Worm (Caenorhabditis elegans) whole organism, L2 larva: ENCODE results near the gene icd-1.

Experiments
- C34F6.9 ChIP-seq: fragments of 150-350 bp; optimal IDR thresholded peaks from 2 replicates; lab custom pipeline; 2014; ENCODE audit warnings: missing biosample characterization, missing genetic modification characterization
- F13H6.1 ChIP-seq: sonication (generic microtip); optimal IDR thresholded peaks from 2 replicates; lab custom pipeline; 2016; ENCODE audit warnings: missing genetic modification characterization, missing compliant biosample characterization
- R02D3.7 ChIP-seq: fragments of 150-350 bp; optimal IDR thresholded peaks from 2 replicates; lab custom pipeline; 2014; ENCODE audit warnings: missing biosample characterization, missing genetic modification characterization
- Y55F3AM.14 ChIP-seq: fragments of 200-800 bp; sonication (Bioruptor generic); optimal IDR thresholded peaks from 2 replicates; lab custom pipeline; 2018; ENCODE audit warnings: mild to moderate bottlenecking, missing genetic modification characterization, missing compliant biosample characterization
- alr-1 ChIP-seq: fragments of 150-350 bp; optimal IDR thresholded peaks from 2 replicates; lab custom pipeline; 2014; ENCODE audit warnings: missing biosample characterization, missing genetic modification characterization
- ama-1 ChIP-seq: fragments of 150-350 bp; optimal IDR thresholded peaks from 2 replicates; lab custom pipeline; 2018; ENCODE audit warnings: inconsistent platforms
- blmp-1 ChIP-seq: sonication (generic microtip); optimal IDR thresholded peaks from 2 replicates; lab custom pipeline; 2017; ENCODE audit warnings: missing genetic modification characterization, mild to moderate bottlenecking, missing compliant biosample characterization, antibody characterized with exemption, moderate library complexity; ENCODE audit not compliant: insufficient read depth
- ceh-16 ChIP-seq: fragments of 150-350 bp; optimal IDR thresholded peaks from 2 replicates; lab custom pipeline; 2014; ENCODE audit warnings: missing biosample characterization, missing genetic modification characterization
- ceh-82 ChIP-seq: fragments of 150-350 bp; optimal IDR thresholded peaks from 2 replicates; lab custom pipeline; 2014; ENCODE audit warnings: missing biosample characterization, missing genetic modification characterization
- crh-2 ChIP-seq: sonication (generic microtip); optimal IDR thresholded peaks from 2 replicates; lab custom pipeline; 2017; ENCODE audit warnings: missing biosample characterization, missing genetic modification characterization
- egl-27 ChIP-seq: sonication (generic microtip); optimal IDR thresholded peaks from 3 replicates; lab custom pipeline; 2017; ENCODE audit warnings: missing biosample characterization, missing genetic modification reagents, missing genetic modification characterization
- elt-1 ChIP-seq: fragments of 150-350 bp; optimal IDR thresholded peaks from 2 replicates; lab custom pipeline; 2014; ENCODE audit warnings: missing biosample characterization, missing genetic modification characterization
- fos-1 ChIP-seq: fragments of 150-350 bp; optimal IDR thresholded peaks from 2 replicates; lab custom pipeline; 2014; ENCODE audit warnings: missing biosample characterization, missing genetic modification characterization
- gmeb-1 ChIP-seq: fragments of 150-350 bp; optimal IDR thresholded peaks from 2 replicates; lab custom pipeline; 2014; ENCODE audit warnings: missing biosample characterization, missing genetic modification characterization
- lin-11 ChIP-seq: fragments of 150-350 bp; sonication (generic microtip); optimal IDR thresholded peaks from 2 replicates; lab custom pipeline; 2014; ENCODE audit warnings: missing biosample characterization, missing genetic modification characterization, inconsistent platforms, mixed read lengths
- lin-13 ChIP-seq: fragments of 150-350 bp; optimal IDR thresholded peaks from 2 replicates; lab custom pipeline; 2014; ENCODE audit warnings: missing biosample characterization, missing genetic modification reagents, missing genetic modification characterization
- lin-39 ChIP-seq: fragments of 150-350 bp; optimal IDR thresholded peaks from 2 replicates; lab custom pipeline; 2014; ENCODE audit warnings: missing biosample characterization, missing genetic modification reagents, missing genetic modification characterization
- lsy-2 ChIP-seq, 2 experiments: fragments of 150-350 bp in 1 of 2; sonication (generic microtip) in 1 of 2; optimal IDR thresholded peaks; 2 replicates each; lab custom pipeline; 2014 to 2017; ENCODE audit warnings: missing biosample characterization in 2 of 2, missing genetic modification characterization in 2 of 2
- mab-5 ChIP-seq: fragments of 150-350 bp; optimal IDR thresholded peaks from 2 replicates; lab custom pipeline; 2014; ENCODE audit warnings: missing biosample characterization, missing genetic modification characterization
- mbf-1 ChIP-seq: sonication (generic microtip); optimal IDR thresholded peaks from 2 replicates; lab custom pipeline; 2017; ENCODE audit warnings: missing biosample characterization, missing genetic modification characterization
- nhr-10 ChIP-seq: sonication (generic microtip); optimal IDR thresholded peaks from 2 replicates; lab custom pipeline; 2017; ENCODE audit warnings: missing biosample characterization, missing genetic modification characterization
- nhr-11 ChIP-seq: fragments of 150-350 bp; optimal IDR thresholded peaks from 2 replicates; lab custom pipeline; 2014; ENCODE audit warnings: missing biosample characterization, missing genetic modification characterization
- nhr-129 ChIP-seq: fragments of 150-350 bp; optimal IDR thresholded peaks from 2 replicates; lab custom pipeline; 2014; ENCODE audit warnings: missing biosample characterization, missing genetic modification characterization
- nhr-21 ChIP-seq: fragments of 150-350 bp; optimal IDR thresholded peaks from 2 replicates; lab custom pipeline; 2014; ENCODE audit warnings: missing biosample characterization, missing genetic modification characterization
- nhr-23 ChIP-seq: fragments of 150-350 bp; optimal IDR thresholded peaks from 2 replicates; lab custom pipeline; 2014; ENCODE audit warnings: missing biosample characterization, missing genetic modification reagents, missing genetic modification characterization
- nhr-25 ChIP-seq: fragments of 150-350 bp; sonication (generic microtip); optimal IDR thresholded peaks from 3 replicates; lab custom pipeline; 2014; ENCODE audit warnings: missing biosample characterization, missing genetic modification characterization
- nhr-6 ChIP-seq: fragments of 150-350 bp; optimal IDR thresholded peaks from 2 replicates; lab custom pipeline; 2014; ENCODE audit warnings: missing biosample characterization, missing genetic modification characterization
- nhr-77 ChIP-seq: fragments of 150-350 bp; optimal IDR thresholded peaks from 2 replicates; lab custom pipeline; 2014; ENCODE audit warnings: missing biosample characterization, missing genetic modification characterization
- peb-1 ChIP-seq: fragments of 150-350 bp; optimal IDR thresholded peaks from 2 replicates; lab custom pipeline; 2014; ENCODE audit warnings: missing biosample characterization, missing genetic modification characterization
- sma-3 ChIP-seq: sonication (generic microtip); optimal IDR thresholded peaks from 2 replicates; lab custom pipeline; 2016; ENCODE audit warnings: missing genetic modification reagents, missing genetic modification characterization, missing compliant biosample characterization
- sma-9 ChIP-seq, 2 experiments: fragments of 150-350 bp in 1 of 2; sonication (generic microtip) in 1 of 2; optimal IDR thresholded peaks; 2 replicates each; lab custom pipeline; 2014 to 2016; ENCODE audit warnings: missing genetic modification characterization in 2 of 2, mild to moderate bottlenecking in 1 of 2, missing biosample characterization in 1 of 2, missing compliant biosample characterization in 1 of 2, missing genetic modification reagents in 1 of 2, moderate library complexity in 1 of 2
- snpc-4 ChIP-seq: fragments of 150-350 bp; optimal IDR thresholded peaks from 2 replicates; lab custom pipeline; 2014; ENCODE audit warnings: missing biosample characterization, missing genetic modification characterization
- unc-39 ChIP-seq: fragments of 150-350 bp; optimal IDR thresholded peaks from 2 replicates; lab custom pipeline; 2014; ENCODE audit warnings: missing biosample characterization, missing genetic modification characterization
- unc-55 ChIP-seq: fragments of 150-350 bp; sonication (generic microtip); optimal IDR thresholded peaks from 3 replicates; lab custom pipeline; 2014; ENCODE audit warnings: missing biosample characterization, missing genetic modification reagents, missing genetic modification characterization
- unc-62 ChIP-seq: fragments of 150-350 bp; optimal IDR thresholded peaks from 2 replicates; lab custom pipeline; 2014; ENCODE audit warnings: missing biosample characterization, missing genetic modification reagents, missing genetic modification characterization
- zag-1 ChIP-seq: fragments of 150-350 bp; optimal IDR thresholded peaks from 2 replicates; lab custom pipeline; 2014; ENCODE audit warnings: missing biosample characterization, missing genetic modification characterization

icd-1 gene

ce11 chrII:6563238-6563637 lies 25.2 kb downstream of the icd-1 start:
- TF ChIP-seq C34F6.9 (tag; lab: Kevin White, UChicago) (peak; percentile 56), lsy-2 (tag; optimal IDR thresholded peaks at IDR 0.05; lab: Kevin White, UChicago) (peak in 1 of 2 experiments; percentile 59), sma-9 (GFP tag; optimal IDR thresholded peaks at IDR 0.05; lab: Kevin White, UChicago) (no peak), sma-9 (tag; optimal IDR thresholded peaks at IDR 0.05; lab: Kevin White, UChicago) (no peak), nhr-11 (tag; lab: Kevin White, UChicago) (no peak), F13H6.1 (peak; percentile 11), elt-1 (tag; lab: Kevin White, UChicago) (no peak), nhr-6 (tag; lab: Kevin White, UChicago) (no peak), nhr-23 (no peak), lin-11 (tag; lab: Kevin White, UChicago) (no peak), fos-1 (peak; percentile 39), unc-62 (GFP tag; lab: Kevin White, UChicago) (no peak), alr-1 (no peak), lin-39 (tag; lab: Kevin White, UChicago) (no peak), nhr-129 (tag; lab: Kevin White, UChicago) (peak; percentile 57), snpc-4 (tag; lab: Kevin White, UChicago) (no peak), unc-55 (GFP tag; lab: Kevin White, UChicago) (peak; percentile 63), ama-1 (lab: Kevin White, UChicago) (no peak), crh-2 (tag; lab: Kevin White, UChicago) (no peak), nhr-21 (tag; lab: Kevin White, UChicago) (no peak), blmp-1 (tag; lab: Kevin White, UChicago) (no peak), zag-1 (peak; percentile 43), egl-27 (tag; lab: Kevin White, UChicago) (no peak), gmeb-1 (tag; lab: Kevin White, UChicago) (no peak), ceh-82 (tag; lab: Kevin White, UChicago) (no peak), lin-13 (no peak), peb-1 (tag; lab: Kevin White, UChicago) (no peak), nhr-77 (no peak), mab-5 (no peak), mbf-1 (no peak), R02D3.7 (tag; lab: Kevin White, UChicago) (no peak), nhr-25 (no peak), unc-39 (tag; lab: Kevin White, UChicago) (no peak)
- TF ChIP-seq, all 48 proteins: peak for 7

- TF ChIP-seq ama-1 (lab: Kevin White, UChicago) (no peak), nhr-6 (tag; lab: Kevin White, UChicago) (peak; percentile 17), sma-9 (GFP tag; optimal IDR thresholded peaks at IDR 0.05; lab: Kevin White, UChicago) (peak; percentile 24), sma-9 (tag; optimal IDR thresholded peaks at IDR 0.05; lab: Kevin White, UChicago) (no peak), nhr-25 (peak; percentile 72), fos-1 (peak; percentile 29), lsy-2 (tag; optimal IDR thresholded peaks at IDR 0.05; lab: Kevin White, UChicago) (peak in 1 of 2 experiments; percentile 9), nhr-10 (no peak), gmeb-1 (tag; lab: Kevin White, UChicago) (no peak), sma-3 (GFP tag; lab: Kevin White, UChicago) (peak; percentile 56), zag-1 (no peak), unc-39 (tag; lab: Kevin White, UChicago) (no peak), Y55F3AM.14 (GFP tag; lab: Kevin White, UChicago) (peak; percentile 35), blmp-1 (tag; lab: Kevin White, UChicago) (peak; percentile 94), F13H6.1 (peak; percentile 9), alr-1 (no peak)
- TF ChIP-seq, all 48 proteins: peak for 9
These were observed 26.1 kb downstream of the icd-1 start for ce11 chrII:6562203-6562867.

ce11 chrII:6561300-6561699 lies 27.2 kb downstream of the icd-1 start, which contains the start of gene F18C5.10:
Gene F18C5.10 (minus strand): TSS chrII:6561444.
- TF ChIP-seq unc-62 (GFP tag; lab: Kevin White, UChicago) (no peak), ceh-16 (tag; lab: Kevin White, UChicago) (no peak), lsy-2 (tag; optimal IDR thresholded peaks at IDR 0.05; lab: Kevin White, UChicago) (peak in 1 of 2 experiments; percentile 9), zag-1 (no peak), lin-39 (tag; lab: Kevin White, UChicago) (no peak), nhr-129 (tag; lab: Kevin White, UChicago) (peak; percentile 74), Y55F3AM.14 (GFP tag; lab: Kevin White, UChicago) (no peak), ama-1 (lab: Kevin White, UChicago) (peak; percentile 60)
- TF ChIP-seq, all 48 proteins: peak for 3
